Fruit fly (Drosophila melanogaster): Measurements from ENCODE around the gene CG12229.

The CG12229 gene

DNA sequence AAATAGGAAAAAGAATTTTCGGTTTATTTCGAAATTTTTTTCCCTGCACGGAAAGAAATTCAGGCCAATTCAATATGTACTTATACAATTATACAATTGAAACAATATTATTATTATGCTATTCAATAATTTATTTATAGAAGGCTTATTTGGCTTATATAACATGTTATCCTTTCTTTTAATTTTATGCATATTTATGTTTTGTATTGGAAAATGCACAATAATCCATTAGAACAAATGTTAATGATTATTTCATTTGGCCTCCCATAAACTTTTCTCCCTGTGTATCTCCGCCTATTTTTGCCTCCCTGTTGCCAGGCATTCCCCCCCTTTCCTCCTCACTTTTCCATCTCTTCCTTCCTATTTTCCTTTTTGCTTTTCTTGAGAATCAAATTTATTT, 11.7 kb upstream of the CG12229 start (continued):
- TF ChIP-seq CG16863 (GFP tag; optimal IDR thresholded peaks at IDR 0.05) = no peak
- no peak for TF ChIP-seq crol (GFP tag; IDR thresholded peaks at IDR 0.05)
- no peak for TF ChIP-seq ab (GFP tag; optimal IDR thresholded peaks at IDR 0.05)
- TF ChIP-seq gsb (GFP tag; IDR thresholded peaks at IDR 0.05) = no peak
- TF ChIP-seq HmgD (GFP tag; optimal IDR thresholded peaks at IDR 0.05) = no peak
- 0 out of 2 replicates have a peak, but pooled peaks have one; percentile 7 for TF ChIP-seq esg (GFP tag; conservative IDR thresholded peaks at IDR 0.05)
- TF ChIP-seq tio (GFP tag; optimal IDR thresholded peaks at IDR 0.05) = peak; percentile 19
- no peak for TF ChIP-seq CG5953 (GFP tag; IDR thresholded peaks at IDR 0.05)
- no peak for TF ChIP-seq Oaz (GFP tag; IDR thresholded peaks at IDR 0.05)
- TF ChIP-seq odd (GFP tag; optimal IDR thresholded peaks at IDR 0.05) = peak; percentile 10
- no peak for TF ChIP-seq cg (GFP tag; optimal IDR thresholded peaks at IDR 0.05)
- peak; percentile 47; the same call in 1 of the 3 replicates for TF ChIP-seq dysf (GFP tag; IDR thresholded peaks at IDR 0.05)
- no peak for TF ChIP-seq CG13287 (GFP tag; IDR thresholded peaks at IDR 0.05; ENCODE audit: partially characterized antibody)
- TF ChIP-seq CG3281 (GFP tag; optimal IDR thresholded peaks at IDR 0.05) = peak; percentile 45
- TF ChIP-seq GATAe (GFP tag; conservative IDR thresholded peaks at IDR 0.05) = no peak
- no peak for TF ChIP-seq fru (optimal IDR thresholded peaks at IDR 0.05)
- no peak for TF ChIP-seq Kr (GFP tag; optimal IDR thresholded peaks at IDR 0.05)
- TF ChIP-seq CG6272 (GFP tag; IDR thresholded peaks at IDR 0.05) = no peak
- TF ChIP-seq cas (GFP tag; IDR thresholded peaks at IDR 0.05) = no peak
- TF ChIP-seq nau (GFP tag; optimal IDR thresholded peaks at IDR 0.05) = no peak
- TF ChIP-seq so (GFP tag; IDR thresholded peaks at IDR 0.05) = 0 out of 3 replicates have a peak, but pooled peaks have one; percentile 12
- no peak for TF ChIP-seq NfI (GFP tag; optimal IDR thresholded peaks at IDR 0.05)
- TF ChIP-seq Six4 (GFP tag; optimal IDR thresholded peaks at IDR 0.05) = no peak
- TF ChIP-seq CG6791 (GFP tag; IDR thresholded peaks at IDR 0.05; ENCODE audit: partially characterized antibody) = no peak
- TF ChIP-seq CG9817 (tag; optimal IDR thresholded peaks at IDR 0.05) = no peak
- no peak for TF ChIP-seq abd-A (tag; optimal IDR thresholded peaks at IDR 0.05)
- TF ChIP-seq lmd (GFP tag; IDR thresholded peaks at IDR 0.05) = no peak; the same call in none of the 2 replicates
- no peak for TF ChIP-seq chm (GFP tag; IDR thresholded peaks at IDR 0.05)
- no peak for TF ChIP-seq ato (GFP tag; IDR thresholded peaks at IDR 0.05; ENCODE audit: partially characterized antibody)
- peak; percentile 34 for TF ChIP-seq Xbp1 (GFP tag; optimal IDR thresholded peaks at IDR 0.05)
- TF ChIP-seq row (GFP tag; IDR thresholded peaks at IDR 0.05) = peak; percentile 72
- no peak for TF ChIP-seq lov (optimal IDR thresholded peaks at IDR 0.05)
- no peak for TF ChIP-seq lov (GFP tag; IDR thresholded peaks at IDR 0.05)
- TF ChIP-seq vvl (GFP tag; IDR thresholded peaks at IDR 0.05) = peak; percentile 33; the same call in 1 of the 2 replicates
- peak; percentile 9 for TF ChIP-seq CG15011 (GFP tag; optimal IDR thresholded peaks at IDR 0.05)
- no peak for TF ChIP-seq Eip74EF (GFP tag; optimal IDR thresholded peaks at IDR 0.05)
- no peak for TF ChIP-seq Optix (GFP tag; IDR thresholded peaks at IDR 0.05)
- TF ChIP-seq hth (optimal IDR thresholded peaks at IDR 0.05) = no peak
- TF ChIP-seq D19B (GFP tag; optimal IDR thresholded peaks at IDR 0.05) = no peak
- no peak for TF ChIP-seq sens-2 (GFP tag; IDR thresholded peaks at IDR 0.05)
- no peak for TF ChIP-seq MTF-1 (GFP tag; optimal IDR thresholded peaks at IDR 0.05; ENCODE audit: borderline replicate concordance)
- no peak for TF ChIP-seq br (optimal IDR thresholded peaks at IDR 0.05)
- TF ChIP-seq CG7745 (tag; optimal IDR thresholded peaks at IDR 0.05) = no peak
- TF ChIP-seq hkb (optimal IDR thresholded peaks at IDR 0.05) = no peak
- TF ChIP-seq hkb (GFP tag; IDR thresholded peaks at IDR 0.05) = peak; percentile 26; the same call in 1 of the 2 replicates
- TF ChIP-seq chinmo (GFP tag; IDR thresholded peaks at IDR 0.05; ENCODE audit: partially characterized antibody) = no peak
- peak; percentile 17 for TF ChIP-seq CG4424 (GFP tag; optimal IDR thresholded peaks at IDR 0.05)
- TF ChIP-seq CG7987 (GFP tag; optimal IDR thresholded peaks at IDR 0.05) = no peak
- peak; percentile 18 for TF ChIP-seq CG15514 (GFP tag; optimal IDR thresholded peaks at IDR 0.05)
- no peak for TF ChIP-seq hb (GFP tag; IDR thresholded peaks at IDR 0.05; ENCODE audit: partially characterized antibody)
- TF ChIP-seq ATbp (GFP tag; optimal IDR thresholded peaks at IDR 0.05) = peak; percentile 17
- TF ChIP-seq CG17186 (GFP tag; optimal IDR thresholded peaks at IDR 0.05) = no peak
